Worm (Caenorhabditis elegans): ENCODE results near the gene dyf-6.
A peak's percentile ranks its signal among the peaks of the same experiment; 100 is the strongest.

Gene dyf-6

ce11 chrX:10435492-10435939 lies 49.2 kb upstream of the dyf-6 start (continued):
- no peak for TF ChIP-seq tbp1 (GFP tag; optimal IDR thresholded peaks at IDR 0.05)
- no peak for TF ChIP-seq ekl-4 (GFP tag; IDR thresholded peaks at IDR 0.05)
- TF ChIP-seq bed-1 (GFP tag; IDR thresholded peaks at IDR 0.05) = no peak
- TF ChIP-seq F23B12.7 (tag; optimal IDR thresholded peaks at IDR 0.05; ENCODE audit: insufficient read depth) = no peak
- no peak for TF ChIP-seq rpc-1 (optimal IDR thresholded peaks at IDR 0.05)
- no peak for TF ChIP-seq rpc-1 (tag; optimal IDR thresholded peaks at IDR 0.05)
- TF ChIP-seq D2030.7 (GFP tag; IDR thresholded peaks at IDR 0.05) = no peak
- TF ChIP-seq madf-3 (GFP tag; IDR thresholded peaks at IDR 0.05) = no peak
- TF ChIP-seq attf-5 (GFP tag; optimal IDR thresholded peaks at IDR 0.05) = peak; percentile 33
- no peak for TF ChIP-seq mxl-1 (tag; optimal IDR thresholded peaks at IDR 0.05)
- peak; percentile 67 for TF ChIP-seq ceh-27 (GFP tag; optimal IDR thresholded peaks at IDR 0.05)
- no peak for TF ChIP-seq ccch-3 (GFP tag; optimal IDR thresholded peaks at IDR 0.05)

ce11 chrX:10433863-10434262 lies 47.6 kb upstream of the dyf-6 start:
- TF ChIP-seq hlh-26 (GFP tag; conservative IDR thresholded peaks at IDR 0.05) (no peak), ceh-27 (GFP tag; optimal IDR thresholded peaks at IDR 0.05) (peak; percentile 30)

ce11 chrX:10432786-10433185 lies 46.5 kb upstream of the dyf-6 start:
- TF ChIP-seq egl-44 (GFP tag; IDR thresholded peaks at IDR 0.05) = no peak
- TF ChIP-seq ets-4 (GFP tag; optimal IDR thresholded peaks at IDR 0.05) = no peak
- TF ChIP-seq lin-40 (tag; optimal IDR thresholded peaks at IDR 0.05) = no peak
- TF ChIP-seq F10E7.11 (tag; optimal IDR thresholded peaks at IDR 0.05) = no peak
- no peak for TF ChIP-seq Y56A3A.18 (GFP tag; IDR thresholded peaks at IDR 0.05)
- no peak for TF ChIP-seq attf-6 (GFP tag; IDR thresholded peaks at IDR 0.05)
- no peak for TF ChIP-seq hmg-20 (GFP tag; IDR thresholded peaks at IDR 0.05)
- no peak for TF ChIP-seq mes-4 (tag; optimal IDR thresholded peaks at IDR 0.05)
- TF ChIP-seq madf-8 (GFP tag; conservative IDR thresholded peaks at IDR 0.05) = no peak
- TF ChIP-seq hlh-26 (GFP tag; conservative IDR thresholded peaks at IDR 0.05) = no peak
- no peak for TF ChIP-seq ccch-3 (GFP tag; optimal IDR thresholded peaks at IDR 0.05)
- TF ChIP-seq hrde-1 (tag; optimal IDR thresholded peaks at IDR 0.05; ENCODE audit: borderline replicate concordance) = no peak
- TF ChIP-seq ceh-40 (GFP tag; IDR thresholded peaks at IDR 0.05) = no peak
- TF ChIP-seq nfya-1 (tag; optimal IDR thresholded peaks at IDR 0.05; ENCODE audit: borderline replicate concordance, insufficient read depth) = no peak
- no peak for TF ChIP-seq bed-2 (GFP tag; IDR thresholded peaks at IDR 0.05)
- TF ChIP-seq rcor-1 (GFP tag; IDR thresholded peaks at IDR 0.05) = no peak
- TF ChIP-seq ZK185.1 (tag; optimal IDR thresholded peaks at IDR 0.05; ENCODE audit: poor library complexity, severe bottlenecking) = no peak
- no peak for TF ChIP-seq aptf-2 (GFP tag; conservative IDR thresholded peaks at IDR 0.05)
- no peak for TF ChIP-seq Y53G8AR.9 (GFP tag; conservative IDR thresholded peaks at IDR 0.05)

ce11 chrX:10430866-10431265 lies 44.6 kb upstream of the dyf-6 start:
- TF ChIP-seq B0019.2 (GFP tag; conservative IDR thresholded peaks at IDR 0.05) (no peak), dox-1 (GFP tag; IDR thresholded peaks at IDR 0.05) (0 out of 2 replicates have a peak, but pooled peaks have one; percentile 18), nhr-80 (tag; optimal IDR thresholded peaks at IDR 0.05) (peak; percentile 73)

- no peak for TF ChIP-seq ZK185.1 (tag; optimal IDR thresholded peaks at IDR 0.05; ENCODE audit: poor library complexity, severe bottlenecking)
- TF ChIP-seq Y53G8AR.9 (GFP tag; conservative IDR thresholded peaks at IDR 0.05) = no peak
These were observed 42.9 kb upstream of the dyf-6 start for ce11 chrX:10429203-10429602.

All from whole organism, young adult.